Worm (Caenorhabditis elegans): Measurements from ENCODE around the gene C45G9.10.

Gene C45G9.10

ce11 chrIII:5092345-5092744, 30.6 kb upstream of the C45G9.10 start:
- TF ChIP-seq pha-4 (tag; optimal IDR thresholded peaks at IDR 0.05) (no peak), sox-4 (tag; optimal IDR thresholded peaks at IDR 0.05) (no peak), ama-1 (optimal IDR thresholded peaks at IDR 0.05) (no peak), elt-4 (tag; optimal IDR thresholded peaks at IDR 0.05) (no peak), unc-42 (tag; optimal IDR thresholded peaks at IDR 0.05) (no peak), nhr-232 (tag; optimal IDR thresholded peaks at IDR 0.05) (no peak), che-1 (tag; optimal IDR thresholded peaks at IDR 0.05) (no peak), unc-55 (GFP tag; optimal IDR thresholded peaks at IDR 0.05) (no peak), zip-5 (tag; optimal IDR thresholded peaks at IDR 0.05) (no peak), tbx-2 (tag; optimal IDR thresholded peaks at IDR 0.05) (no peak), unc-3 (GFP tag; conservative IDR thresholded peaks at IDR 0.05) (no peak), unc-3 (tag; optimal IDR thresholded peaks at IDR 0.05) (no peak)

DNA sequence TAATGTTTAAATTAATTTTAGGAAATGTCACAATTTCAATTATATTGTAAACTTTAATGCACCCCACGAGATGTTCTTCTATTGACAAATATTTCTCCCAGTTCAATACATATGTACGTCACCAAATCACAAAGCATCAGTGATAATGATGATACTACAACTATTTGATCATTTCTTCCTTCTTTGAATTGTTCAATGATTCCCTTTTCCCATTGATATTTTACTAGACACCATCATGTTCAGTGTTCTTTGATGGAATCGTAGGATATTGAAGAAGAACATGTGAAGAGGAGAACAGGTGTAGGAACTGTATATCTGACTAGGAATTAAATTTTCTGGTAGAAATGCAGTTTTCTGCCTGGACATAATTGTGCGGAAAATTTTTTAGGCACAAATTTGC, 27.8 kb upstream of the C45G9.10 start:
- TF ChIP-seq che-1 (tag; optimal IDR thresholded peaks at IDR 0.05), result no peak
- no peak for TF ChIP-seq ceh-6 (GFP tag; optimal IDR thresholded peaks at IDR 0.05)
- TF ChIP-seq dve-1 (tag; optimal IDR thresholded peaks at IDR 0.05), result no peak
- TF ChIP-seq syd-9 (tag; optimal IDR thresholded peaks at IDR 0.05), result no peak
- no peak for TF ChIP-seq ttx-3 (tag; optimal IDR thresholded peaks at IDR 0.05)
- no peak for TF ChIP-seq zip-5 (tag; optimal IDR thresholded peaks at IDR 0.05)
- no peak for TF ChIP-seq ceh-14 (tag; optimal IDR thresholded peaks at IDR 0.05)
- no peak for TF ChIP-seq pqm-1 (tag; optimal IDR thresholded peaks at IDR 0.05)
- no peak for TF ChIP-seq tbx-2 (tag; optimal IDR thresholded peaks at IDR 0.05)
- no peak for TF ChIP-seq unc-55 (GFP tag; optimal IDR thresholded peaks at IDR 0.05)
- TF ChIP-seq ceh-9 (tag; optimal IDR thresholded peaks at IDR 0.05), result no peak
- no peak for TF ChIP-seq unc-3 (GFP tag; conservative IDR thresholded peaks at IDR 0.05)
- no peak for TF ChIP-seq unc-3 (tag; optimal IDR thresholded peaks at IDR 0.05)
- TF ChIP-seq mec-3 (tag; optimal IDR thresholded peaks at IDR 0.05; ENCODE audit: borderline replicate concordance), result no peak
- no peak for TF ChIP-seq Y22D7AL.16 (tag; optimal IDR thresholded peaks at IDR 0.05)
- no peak for TF ChIP-seq hlh-30 (tag; optimal IDR thresholded peaks at IDR 0.05; ENCODE audit: insufficient read depth)
- TF ChIP-seq fax-1 (tag; optimal IDR thresholded peaks at IDR 0.05), result no peak
- no peak for TF ChIP-seq ahr-1 (tag; optimal IDR thresholded peaks at IDR 0.05)
- TF ChIP-seq K09A11.1 (tag; optimal IDR thresholded peaks at IDR 0.05; ENCODE audit: insufficient read depth), result no peak
- no peak for TF ChIP-seq pax-1 (tag; optimal IDR thresholded peaks at IDR 0.05)
- no peak for TF ChIP-seq hlh-8 (tag; optimal IDR thresholded peaks at IDR 0.05)

DNA sequence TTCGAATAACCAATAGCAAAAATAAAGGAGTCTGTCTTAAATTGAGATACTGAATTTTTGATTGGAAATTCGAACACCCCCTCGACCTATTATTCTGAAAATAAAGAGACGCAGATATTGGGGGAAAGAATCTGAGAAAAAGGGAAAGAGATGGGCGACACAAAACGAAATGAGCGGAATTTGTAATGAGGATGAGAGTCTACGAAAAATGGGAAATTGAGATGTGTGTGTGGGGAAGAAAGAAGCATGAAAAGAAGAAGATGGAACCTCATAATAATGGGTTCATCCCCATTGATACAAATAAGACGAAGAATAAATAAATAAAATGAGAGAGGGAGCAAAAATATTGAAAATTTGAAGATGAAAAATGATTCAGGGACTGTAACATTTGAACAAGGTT, 23.8 kb upstream of the C45G9.10 start, which contains the start of gene cah-1:
Gene cah-1, minus strand, starts transcription at position 101 of the 400 bp plus-strand sequence.
- no peak for TF ChIP-seq C08G9.2 (tag; optimal IDR thresholded peaks at IDR 0.05)
- TF ChIP-seq sox-4 (tag; optimal IDR thresholded peaks at IDR 0.05), result no peak
- TF ChIP-seq syd-9 (tag; optimal IDR thresholded peaks at IDR 0.05), result no peak
- TF ChIP-seq fkh-10 (GFP tag; optimal IDR thresholded peaks at IDR 0.05), result no peak
- TF ChIP-seq ceh-18 (tag; optimal IDR thresholded peaks at IDR 0.05), result no peak
- no peak for TF ChIP-seq hlh-15 (tag; optimal IDR thresholded peaks at IDR 0.05)
- TF ChIP-seq pha-2 (tag; optimal IDR thresholded peaks at IDR 0.05), result no peak
- TF ChIP-seq madf-2 (tag; optimal IDR thresholded peaks at IDR 0.05), result no peak
- TF ChIP-seq pat-9 (tag; optimal IDR thresholded peaks at IDR 0.05), result no peak
- TF ChIP-seq tbx-2 (tag; optimal IDR thresholded peaks at IDR 0.05), result no peak

- TF ChIP-seq ceh-19 (GFP tag; optimal IDR thresholded peaks at IDR 0.05), result no peak
- no peak for TF ChIP-seq odd-2 (tag; optimal IDR thresholded peaks at IDR 0.05)
- no peak for TF ChIP-seq C08G9.2 (tag; optimal IDR thresholded peaks at IDR 0.05)
- no peak for TF ChIP-seq tbx-7 (tag; optimal IDR thresholded peaks at IDR 0.05)
- TF ChIP-seq ama-1 (optimal IDR thresholded peaks at IDR 0.05), result no peak
- TF ChIP-seq pqm-1 (tag; optimal IDR thresholded peaks at IDR 0.05), result no peak
- no peak for TF ChIP-seq ahr-1 (tag; optimal IDR thresholded peaks at IDR 0.05)
- TF ChIP-seq K09A11.1 (tag; optimal IDR thresholded peaks at IDR 0.05; ENCODE audit: insufficient read depth), result no peak
- TF ChIP-seq ceh-22 (tag; optimal IDR thresholded peaks at IDR 0.05), result no peak
- no peak for TF ChIP-seq ceh-45 (GFP tag; IDR thresholded peaks at IDR 0.05)
- no peak for TF ChIP-seq ceh-9 (tag; optimal IDR thresholded peaks at IDR 0.05)
Measured at ce11 chrIII:5083304-5083703, 21.6 kb upstream of the C45G9.10 start.

All from whole organism, late embryonic.